Worm (Caenorhabditis elegans): ENCODE data around the gene msp-152.
"Not testable (repeated sequence)": the region's sequence is repeated elsewhere in the genome, so short reads cannot be mapped to it uniquely, and the experiment has no call there.

The msp-152 gene

DNA sequence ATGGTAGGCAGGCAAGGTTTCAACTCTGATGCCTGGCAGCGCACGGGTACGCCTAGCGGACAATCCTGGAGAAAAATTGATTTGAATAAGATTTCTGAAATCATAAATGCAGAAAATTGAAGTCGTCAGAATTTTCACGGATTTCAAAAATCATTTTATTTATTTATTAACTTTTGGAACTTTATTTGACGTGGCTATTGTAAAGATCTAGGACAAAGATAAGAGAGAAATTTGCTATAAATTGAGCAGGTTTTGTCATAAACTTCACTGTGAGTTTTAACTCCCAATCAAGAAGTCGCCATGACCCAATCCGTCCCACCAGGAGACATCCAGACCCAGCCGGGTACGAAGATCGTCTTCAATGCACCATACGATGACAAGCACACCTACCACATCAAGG is at the start of gene msp-152:
TSS of gene msp-152 (plus strand) at position 301 of the 400 bp plus-strand sequence.
- TF ChIP-seq unc-62 (GFP tag; optimal IDR thresholded peaks at IDR 0.05) = not testable (repeated sequence)

DNA sequence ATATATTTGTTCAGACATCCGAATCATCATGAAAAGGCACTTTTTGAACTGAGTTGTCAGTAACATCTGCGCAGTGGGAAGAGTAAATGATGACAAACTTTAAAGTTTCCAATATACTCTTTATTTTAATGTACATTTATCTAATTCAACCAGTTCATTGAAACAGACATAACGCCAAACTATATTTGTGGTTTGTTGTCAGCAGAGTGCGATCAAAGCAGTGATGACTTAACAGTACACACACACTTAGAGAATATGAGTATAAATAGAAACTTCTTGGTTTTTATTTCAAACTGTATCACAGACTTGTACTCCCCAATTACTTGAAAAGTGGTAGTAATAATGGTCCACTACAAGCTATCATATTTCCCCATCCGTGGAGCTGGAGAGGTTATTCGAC is 49.4 kb upstream of the msp-152 start, which contains the start of gene gst-8:
TSS of gene gst-8 (plus strand) at position 301 of the 400 bp plus-strand sequence.
- no peak for TF ChIP-seq unc-62 (GFP tag; optimal IDR thresholded peaks at IDR 0.05)

DNA sequence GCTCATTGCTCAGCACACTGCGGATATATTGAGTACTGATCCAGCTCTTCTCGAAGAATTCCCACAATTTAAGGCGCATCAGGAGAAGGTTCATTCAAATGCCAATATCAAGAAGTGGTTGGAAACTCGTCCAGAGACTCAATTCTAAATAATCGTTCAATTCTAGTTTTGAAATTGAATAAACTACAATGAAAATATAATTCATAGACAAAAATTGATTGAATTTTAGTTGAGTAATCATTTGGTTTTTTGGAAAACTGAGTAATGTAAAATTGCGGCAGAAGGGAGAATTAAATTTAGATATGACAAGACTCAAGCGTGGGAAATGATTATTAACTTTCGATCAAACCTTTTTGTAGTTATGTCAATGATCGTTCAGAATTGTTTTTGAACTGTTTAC is 48.4 kb upstream of the msp-152 start:
- no peak for TF ChIP-seq unc-62 (GFP tag; optimal IDR thresholded peaks at IDR 0.05)

DNA sequence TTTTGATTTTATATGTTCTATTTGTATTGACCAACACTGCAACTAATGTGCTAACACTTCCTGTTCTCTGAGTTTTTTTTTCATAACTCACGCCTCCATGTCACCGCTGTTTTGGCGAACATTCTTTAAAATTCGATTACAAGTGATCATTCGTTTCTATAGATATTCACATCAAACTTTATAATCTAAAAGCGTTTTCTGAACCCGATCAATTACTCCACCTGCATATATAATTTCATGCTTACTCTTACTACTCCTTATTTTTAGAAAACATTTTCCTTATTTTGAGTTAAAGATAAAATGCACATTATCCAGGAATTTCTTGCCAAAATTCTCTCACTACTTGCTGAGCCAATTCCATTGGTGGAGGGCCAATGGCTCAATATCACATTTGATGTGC is 46.9 kb upstream of the msp-152 start, which contains the start of gene R05F9.7:
TSS of gene R05F9.7 (plus strand) at position 301 of the 400 bp plus-strand sequence.
- TF ChIP-seq unc-62 (GFP tag; optimal IDR thresholded peaks at IDR 0.05) = no peak

DNA sequence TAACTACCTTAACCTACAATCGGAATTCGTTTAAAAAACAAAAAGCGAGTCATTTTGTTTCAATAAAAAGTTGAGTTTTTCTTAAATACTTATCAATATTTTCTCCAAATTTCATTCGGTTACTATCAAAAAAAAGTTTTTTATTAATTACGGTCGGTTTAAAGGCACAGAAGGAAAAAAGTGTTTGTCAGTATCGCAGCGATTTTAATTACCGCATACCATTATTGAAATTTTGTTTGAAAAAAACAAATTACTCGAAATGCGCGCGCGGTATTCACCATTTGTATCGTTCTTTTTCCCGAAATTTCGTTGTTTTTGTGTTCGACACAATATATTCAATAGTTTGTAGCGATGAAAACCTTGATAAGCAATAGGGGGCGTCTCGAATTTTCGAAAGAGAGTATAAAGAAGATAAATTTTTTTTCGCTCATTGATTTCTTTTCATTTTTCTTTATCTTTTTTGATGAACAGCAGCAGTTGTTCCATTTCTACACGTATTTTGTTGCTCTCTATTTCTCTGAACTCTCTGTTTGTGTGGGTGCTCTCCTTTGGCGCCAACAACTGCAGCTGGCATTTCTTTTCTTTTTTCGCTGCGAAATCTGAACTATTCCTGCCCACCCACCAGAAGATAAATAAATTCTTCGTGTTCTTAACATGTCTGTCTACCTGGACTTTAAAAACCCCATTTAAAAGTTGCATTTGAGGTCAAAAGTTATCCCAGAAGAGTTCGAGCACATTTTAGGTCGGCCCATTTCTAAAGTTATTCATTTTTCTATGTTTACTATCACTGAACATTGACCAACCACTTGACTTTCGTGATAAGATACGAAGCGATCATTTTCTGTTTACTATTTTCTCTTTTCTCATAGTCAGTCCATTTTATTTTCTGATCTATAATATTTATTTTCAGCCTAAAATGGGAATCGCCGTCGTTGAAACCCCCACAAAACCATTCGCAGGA is 44.0 kb upstream of the msp-152 start, which contains the start of gene pgm-1:
TSS of gene pgm-1 (plus strand) at position 911 of the 961 bp plus-strand sequence.
- no peak for TF ChIP-seq unc-62 (GFP tag; optimal IDR thresholded peaks at IDR 0.05)

DNA sequence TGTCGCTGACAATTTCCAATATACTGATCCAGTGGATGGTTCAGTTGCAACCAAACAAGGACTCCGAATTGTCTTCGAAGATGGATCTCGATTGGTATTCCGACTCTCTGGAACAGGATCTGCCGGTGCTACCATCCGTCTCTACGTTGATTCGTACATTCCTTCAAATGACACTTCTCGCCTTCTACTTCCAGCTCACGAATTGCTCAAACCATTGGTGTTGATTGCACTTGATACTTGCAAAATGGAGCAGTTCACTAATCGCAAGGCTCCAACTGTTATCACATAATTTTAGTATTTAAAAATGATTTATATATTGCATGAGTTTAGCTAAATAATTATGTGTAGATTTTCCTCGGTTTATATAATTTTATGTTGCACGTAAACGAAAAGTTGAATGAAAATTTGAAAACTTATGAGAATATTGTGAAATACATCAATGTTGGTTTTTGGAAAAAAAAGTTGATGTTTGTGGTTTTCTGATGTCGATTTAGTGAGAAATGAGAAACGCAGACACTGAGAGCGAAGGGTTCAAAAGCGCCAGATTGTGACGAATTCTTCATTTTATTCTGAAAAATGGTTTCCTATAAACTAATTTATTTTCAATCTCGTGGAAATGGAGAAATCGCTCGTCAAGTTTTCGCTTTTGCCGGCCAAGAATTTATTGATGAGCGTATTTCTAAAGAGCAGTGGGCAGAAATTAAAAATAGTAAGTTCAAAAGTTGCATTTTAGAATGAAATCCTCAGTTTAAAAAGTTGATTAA is 41.6 kb upstream of the msp-152 start, which contains the start of gene gst-9:
TSS of gene gst-9 (plus strand) at position 574 of the 764 bp plus-strand sequence.
- no peak for TF ChIP-seq unc-62 (GFP tag; optimal IDR thresholded peaks at IDR 0.05)

DNA sequence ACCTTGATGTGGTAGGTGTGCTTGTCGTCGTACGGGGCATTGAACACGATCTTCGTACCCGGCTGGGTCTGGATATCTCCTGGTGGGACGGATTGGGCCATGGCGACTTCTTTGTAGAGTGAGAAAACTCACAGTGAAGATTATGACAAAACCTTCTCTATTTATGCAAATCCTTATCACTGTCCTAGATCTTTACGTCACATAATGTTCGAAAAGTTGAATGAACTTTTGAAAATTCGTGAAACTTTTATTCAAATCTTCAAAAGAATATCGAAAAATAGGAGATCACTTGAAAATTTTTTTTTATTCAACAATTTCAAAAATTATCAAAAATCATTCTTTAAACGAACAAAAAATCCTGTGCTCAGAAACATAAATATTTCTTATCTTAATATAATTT is 40.2 kb upstream of the msp-152 start, which contains the start of gene msp-33:
TSS of gene msp-33 (minus strand) at position 101 of the 400 bp plus-strand sequence.
- no peak for TF ChIP-seq unc-62 (GFP tag; optimal IDR thresholded peaks at IDR 0.05)

DNA sequence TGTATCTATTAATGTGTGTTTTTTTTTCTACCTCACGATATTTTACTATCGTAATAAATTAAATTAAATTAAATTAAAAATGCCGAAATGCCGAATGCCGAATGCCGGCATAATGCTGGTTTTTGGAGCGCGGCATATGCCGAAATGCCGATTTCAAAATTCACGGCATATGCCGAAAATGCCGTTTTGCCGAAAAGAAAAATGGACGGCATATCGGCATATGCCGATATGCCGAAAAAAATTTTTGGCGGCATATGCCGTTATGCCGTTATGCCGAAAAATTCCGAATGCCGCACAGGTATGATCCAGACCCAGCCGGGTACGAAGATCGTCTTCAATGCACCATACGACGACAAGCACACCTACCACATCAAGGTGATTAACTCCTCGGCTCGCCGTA is 34.3 kb upstream of the msp-152 start, which contains the start of gene msp-32:
TSS of gene msp-32 (plus strand) at position 301 of the 400 bp plus-strand sequence.
- TF ChIP-seq unc-62 (GFP tag; optimal IDR thresholded peaks at IDR 0.05) = not testable (repeated sequence)

DNA sequence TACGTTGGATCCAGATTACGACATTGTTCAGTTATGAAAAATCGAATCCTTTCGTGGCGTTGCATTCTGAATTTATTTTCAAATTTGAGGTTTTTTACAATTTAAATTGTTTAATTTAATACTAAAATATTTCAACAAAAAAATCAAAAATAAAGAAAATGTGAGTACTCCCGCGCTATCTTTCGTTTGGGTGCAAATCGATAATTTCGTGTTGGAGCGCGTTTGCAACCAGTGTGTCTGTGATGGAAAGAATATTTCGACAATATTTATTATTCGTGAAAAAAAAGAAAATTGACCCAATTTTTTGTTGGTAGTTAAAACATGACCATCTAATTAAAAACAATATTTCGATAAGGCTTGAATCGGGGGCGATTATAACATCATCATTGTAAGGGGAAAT is 30.8 kb upstream of the msp-152 start, which contains the start of gene R05F9.9:
TSS of gene R05F9.9 (minus strand) at position 66 of the 400 bp plus-strand sequence.
- TF ChIP-seq unc-62 (GFP tag; optimal IDR thresholded peaks at IDR 0.05) = no peak

DNA sequence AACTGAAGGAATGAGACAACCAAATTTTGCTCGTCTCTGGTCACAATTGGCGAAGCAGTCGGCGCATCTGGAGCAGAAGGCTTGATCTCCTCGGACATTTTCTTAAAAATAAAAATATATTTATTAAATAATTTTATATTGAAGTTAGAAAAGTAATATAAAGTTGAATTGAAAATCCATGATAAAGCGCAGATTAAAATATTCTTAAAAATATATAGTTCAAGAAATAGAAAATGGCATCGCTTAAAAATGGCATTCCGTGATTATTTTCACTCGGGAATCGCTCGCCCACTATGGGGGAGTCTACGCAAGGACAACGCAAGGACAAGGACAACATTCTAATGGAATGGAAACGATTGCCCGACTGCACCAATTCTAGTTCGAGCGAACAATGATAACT is 29.1 kb upstream of the msp-152 start, which contains the start of gene sgt-1:
TSS of gene sgt-1 (minus strand) at position 101 of the 400 bp plus-strand sequence.
- not testable (repeated sequence) for TF ChIP-seq unc-62 (GFP tag; optimal IDR thresholded peaks at IDR 0.05)

DNA sequence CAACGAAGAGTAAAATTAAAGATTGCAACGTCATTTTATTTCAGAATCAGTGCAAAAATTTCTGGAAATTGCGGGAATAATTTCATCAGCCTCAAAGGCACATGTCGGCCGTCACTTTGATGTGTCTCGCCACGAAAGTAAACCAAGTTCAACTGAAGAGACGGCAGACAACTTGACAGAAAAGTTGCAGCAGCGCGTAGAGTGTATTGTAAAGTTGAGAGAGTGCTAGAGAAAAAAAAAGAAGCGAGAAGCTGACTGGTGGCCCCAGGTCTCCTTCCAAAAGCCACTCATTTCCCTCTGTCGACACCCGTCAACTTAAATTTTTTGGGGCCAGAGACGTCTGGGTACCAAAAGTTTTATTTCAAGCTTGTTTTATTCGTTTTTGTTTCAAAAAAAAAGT is 28.6 kb upstream of the msp-152 start:
- TF ChIP-seq unc-62 (GFP tag; optimal IDR thresholded peaks at IDR 0.05) = no peak

DNA sequence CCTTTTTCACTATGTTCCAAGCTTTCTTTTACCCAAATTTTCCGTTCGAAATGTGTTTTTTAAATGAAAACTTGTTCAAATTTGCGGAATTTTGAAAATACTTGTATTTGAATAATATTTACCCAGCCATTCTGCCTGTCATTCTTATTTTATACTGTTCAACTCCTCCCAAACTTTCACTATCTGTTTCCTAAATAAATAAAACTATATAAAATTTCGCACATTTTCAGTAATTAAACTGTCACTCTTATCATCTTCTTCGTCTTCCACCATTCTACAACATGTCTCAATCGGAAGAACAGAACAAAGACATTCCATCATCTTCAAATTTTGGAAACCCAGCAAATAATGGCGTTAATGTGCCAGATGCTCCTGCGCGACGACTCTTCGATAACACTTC is 28.0 kb upstream of the msp-152 start, which contains the start of gene btbd-10:
TSS of gene btbd-10 (plus strand) at position 231 of the 400 bp plus-strand sequence.
- TF ChIP-seq unc-62 (GFP tag; optimal IDR thresholded peaks at IDR 0.05) = no peak

DNA sequence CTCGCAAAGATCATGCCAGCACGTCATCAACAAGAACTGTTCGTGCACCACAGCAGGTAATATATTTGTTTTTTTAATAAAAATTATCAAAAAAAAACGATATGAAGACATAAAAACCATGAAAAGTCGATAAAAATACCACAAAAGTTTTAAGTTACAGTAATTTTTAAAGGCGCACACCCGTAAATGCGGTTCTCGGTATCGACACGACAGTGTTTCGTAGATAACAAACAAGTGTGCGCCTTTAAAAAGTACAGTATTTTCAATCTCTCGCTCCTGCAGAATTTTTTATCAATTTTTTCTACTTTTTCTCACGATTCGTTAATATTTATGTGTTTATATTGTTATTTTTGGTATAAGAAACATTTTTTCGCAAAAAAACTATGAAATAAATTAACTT is 27.5 kb upstream of the msp-152 start:
- no peak for TF ChIP-seq unc-62 (GFP tag; optimal IDR thresholded peaks at IDR 0.05)

DNA sequence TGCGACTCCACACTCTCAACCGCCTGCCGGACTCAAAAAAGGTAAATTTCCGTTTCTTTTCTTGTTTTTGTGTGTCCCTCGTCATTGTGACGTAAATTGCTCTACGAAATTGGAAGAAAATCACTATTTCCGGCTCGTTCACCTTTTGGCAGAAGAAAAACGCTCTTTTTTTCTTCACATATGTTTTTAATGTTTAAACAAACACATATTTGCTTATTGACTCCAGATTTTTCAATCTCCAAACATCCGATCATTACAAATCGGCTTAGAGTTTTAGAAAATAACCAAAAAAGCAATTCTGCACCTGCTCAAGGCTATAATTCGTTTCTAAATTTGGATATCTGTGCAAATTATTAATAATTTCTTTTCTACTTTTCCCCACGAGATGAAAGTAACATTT is 26.9 kb upstream of the msp-152 start:
- no peak for TF ChIP-seq unc-62 (GFP tag; optimal IDR thresholded peaks at IDR 0.05)

DNA sequence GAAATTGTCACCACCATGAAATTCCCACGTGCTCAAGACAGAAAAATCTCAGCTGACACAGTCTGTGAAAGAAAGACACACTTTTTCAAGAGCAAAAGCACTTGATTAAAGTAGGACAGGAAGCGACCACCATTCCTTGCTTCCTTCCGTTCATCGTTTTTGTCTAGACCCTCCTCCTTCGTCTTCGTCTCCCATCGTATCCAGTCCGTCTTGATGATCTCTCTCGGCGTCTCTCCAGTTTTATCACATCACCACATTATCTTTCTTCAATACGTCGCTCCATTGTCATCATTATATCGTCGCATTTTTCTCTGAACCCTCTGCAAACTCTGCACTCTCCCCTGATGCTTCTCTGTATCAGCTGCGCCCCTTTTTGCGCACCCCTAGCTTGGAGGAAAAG is 24.7 kb upstream of the msp-152 start:
- no peak for TF ChIP-seq unc-62 (GFP tag; optimal IDR thresholded peaks at IDR 0.05)

DNA sequence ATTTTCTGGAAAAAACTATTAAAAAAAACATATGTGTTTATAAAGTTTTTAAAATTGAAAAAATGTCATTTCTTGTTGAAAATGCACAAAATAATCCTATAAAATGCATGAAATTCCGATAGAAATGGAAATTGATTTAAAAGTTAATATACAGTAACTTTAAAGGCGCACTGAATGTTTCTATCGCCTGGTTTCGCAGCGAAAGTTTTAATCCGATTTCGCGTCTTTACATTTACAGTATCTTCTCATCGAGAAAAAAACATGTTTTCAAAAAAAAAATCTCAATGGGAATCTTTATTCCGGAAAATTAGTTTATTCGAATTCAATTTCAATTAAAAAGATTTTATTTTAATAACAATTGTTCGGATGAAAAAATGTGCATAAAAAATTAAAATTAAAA is 18.6 kb upstream of the msp-152 start, which contains the start of gene R05F9.11:
TSS of gene R05F9.11 (minus strand) at position 5 of the 400 bp plus-strand sequence.
- TF ChIP-seq unc-62 (GFP tag; optimal IDR thresholded peaks at IDR 0.05) = no peak

Data from whole organism, dauer.